Worm (Caenorhabditis elegans): ENCODE data around the gene dnj-25.

Gene dnj-25

DNA sequence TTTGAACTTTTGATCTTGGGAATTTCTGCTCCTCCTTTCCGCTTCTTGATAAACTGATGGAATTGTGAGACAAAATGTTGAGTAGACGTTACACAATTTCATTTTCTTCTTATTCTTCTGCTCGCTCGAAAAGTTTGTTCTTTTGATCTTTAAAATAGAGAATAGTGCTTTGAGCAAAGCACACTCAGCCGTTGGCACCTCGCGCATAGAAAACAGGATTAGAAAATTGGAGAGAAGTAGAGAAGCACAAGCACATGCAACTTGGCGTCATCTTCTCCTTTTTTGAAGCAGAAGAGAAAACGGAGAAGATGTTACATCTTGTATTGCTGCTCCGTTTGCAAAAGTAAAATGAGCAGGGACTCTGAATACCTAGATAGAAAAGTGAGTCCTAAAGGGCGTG lies 38.0 kb upstream of the dnj-25 start (continued):
- TF ChIP-seq aly-2 (tag; optimal IDR thresholded peaks at IDR 0.05) = no peak

DNA sequence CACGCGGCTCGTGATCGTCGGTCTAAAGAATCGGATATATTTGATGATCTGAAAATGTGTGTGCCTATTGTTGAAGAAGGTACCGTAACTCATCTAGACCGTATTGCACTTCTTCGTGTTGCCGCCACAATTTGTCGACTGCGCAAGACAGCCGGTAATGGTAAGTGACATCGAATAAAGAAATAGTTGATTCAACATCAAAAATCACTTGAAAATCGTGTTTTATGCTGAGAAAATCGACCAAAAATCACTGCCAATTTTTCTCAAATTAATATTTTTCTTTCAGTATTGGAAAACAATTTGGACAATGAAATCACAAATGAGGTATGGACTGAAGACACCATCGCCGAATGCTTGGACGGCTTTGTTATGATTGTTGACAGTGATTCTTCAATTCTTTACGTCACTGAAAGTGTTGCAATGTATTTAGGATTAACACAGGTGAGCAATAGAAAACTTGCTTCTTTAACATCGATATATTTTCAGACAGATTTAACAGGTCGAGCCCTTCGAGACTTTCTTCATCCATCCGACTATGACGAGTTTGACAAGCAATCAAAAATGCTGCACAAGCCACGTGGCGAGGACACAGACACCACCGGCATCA lies 37.3 kb upstream of the dnj-25 start:
- TF ChIP-seq dve-1 (tag; optimal IDR thresholded peaks at IDR 0.05; ENCODE audit: insufficient read depth) (peak; percentile 27), mes-2 (tag; optimal IDR thresholded peaks at IDR 0.05; ENCODE audit: poor library complexity, severe bottlenecking) (peak; percentile 32), tra-1 (GFP tag; IDR thresholded peaks at IDR 0.05) (no peak), aha-1 (tag) (peak; percentile 97), D1046.2 (GFP tag; IDR thresholded peaks at IDR 0.05) (no peak), T26A8.4 (GFP tag; IDR thresholded peaks at IDR 0.05) (no peak), unc-62 (GFP tag; optimal IDR thresholded peaks at IDR 0.05 in 1 of 2) (peak in 1 of 2 experiments; percentile 51), unc-62 (tag; optimal IDR thresholded peaks at IDR 0.05) (no peak), nhr-11 (tag; optimal IDR thresholded peaks at IDR 0.05) (no peak), hlh-30 (tag; optimal IDR thresholded peaks at IDR 0.05; ENCODE audit: insufficient read depth) (no peak), hlh-11 (tag; optimal IDR thresholded peaks at IDR 0.05) (no peak), nhr-10 (tag; optimal IDR thresholded peaks at IDR 0.05) (no peak), unc-130 (GFP tag; optimal IDR thresholded peaks at IDR 0.05) (no peak), ceh-28 (tag; optimal IDR thresholded peaks at IDR 0.05) (no peak)

DNA sequence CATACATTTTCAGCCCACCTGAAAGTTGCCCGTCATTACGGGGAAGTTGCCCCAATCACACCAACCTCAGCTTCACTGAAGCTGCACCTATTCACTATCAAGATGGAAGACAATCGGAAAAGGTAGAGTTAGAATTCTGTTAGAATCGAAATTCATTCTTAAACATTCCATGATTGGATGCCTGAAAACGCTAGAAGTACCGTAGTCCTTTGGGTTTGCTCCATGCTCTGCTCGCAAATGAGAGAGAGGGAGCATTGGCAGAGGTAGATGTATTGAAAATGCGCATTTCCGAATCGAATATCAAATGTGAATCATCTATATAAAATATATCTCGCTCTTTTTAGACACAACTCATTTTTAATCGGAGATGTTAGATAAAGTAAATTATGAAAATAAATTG lies 36.3 kb upstream of the dnj-25 start, which contains the start of gene hif-1:
Gene hif-1, plus strand, starts transcription at position 8 of the 400 bp plus-strand sequence.
- TF ChIP-seq hlh-30 (tag; optimal IDR thresholded peaks at IDR 0.05; ENCODE audit: insufficient read depth) (no peak), nhr-77 (tag; optimal IDR thresholded peaks at IDR 0.05) (no peak), spr-1 (tag; optimal IDR thresholded peaks at IDR 0.05) (no peak), F10B5.3 (tag; optimal IDR thresholded peaks at IDR 0.05) (no peak), F26F4.8 (GFP tag; conservative IDR thresholded peaks at IDR 0.05) (no peak), Y5F2A.4 (GFP tag; optimal IDR thresholded peaks at IDR 0.05) (no peak), T20F7.1 (GFP tag; optimal IDR thresholded peaks at IDR 0.05) (no peak), nhr-102 (tag; optimal IDR thresholded peaks at IDR 0.05) (no peak), nhr-28 (tag; optimal IDR thresholded peaks at IDR 0.05) (no peak), hlh-11 (tag; optimal IDR thresholded peaks at IDR 0.05) (no peak), mes-2 (tag; optimal IDR thresholded peaks at IDR 0.05; ENCODE audit: poor library complexity, severe bottlenecking) (no peak), egl-43 (GFP tag; IDR thresholded peaks at IDR 0.05) (0 out of 2 replicates have a peak, but pooled peaks have one; percentile 18), unc-62 (GFP tag; optimal IDR thresholded peaks at IDR 0.05 in 1 of 2) (peak in 1 of 2 experiments; percentile 58), unc-62 (tag; optimal IDR thresholded peaks at IDR 0.05) (no peak), ZK337.2 (GFP tag; IDR thresholded peaks at IDR 0.05) (no peak), aly-2 (tag; optimal IDR thresholded peaks at IDR 0.05) (no peak), ces-1 (GFP tag; optimal IDR thresholded peaks at IDR 0.05) (no peak)

DNA sequence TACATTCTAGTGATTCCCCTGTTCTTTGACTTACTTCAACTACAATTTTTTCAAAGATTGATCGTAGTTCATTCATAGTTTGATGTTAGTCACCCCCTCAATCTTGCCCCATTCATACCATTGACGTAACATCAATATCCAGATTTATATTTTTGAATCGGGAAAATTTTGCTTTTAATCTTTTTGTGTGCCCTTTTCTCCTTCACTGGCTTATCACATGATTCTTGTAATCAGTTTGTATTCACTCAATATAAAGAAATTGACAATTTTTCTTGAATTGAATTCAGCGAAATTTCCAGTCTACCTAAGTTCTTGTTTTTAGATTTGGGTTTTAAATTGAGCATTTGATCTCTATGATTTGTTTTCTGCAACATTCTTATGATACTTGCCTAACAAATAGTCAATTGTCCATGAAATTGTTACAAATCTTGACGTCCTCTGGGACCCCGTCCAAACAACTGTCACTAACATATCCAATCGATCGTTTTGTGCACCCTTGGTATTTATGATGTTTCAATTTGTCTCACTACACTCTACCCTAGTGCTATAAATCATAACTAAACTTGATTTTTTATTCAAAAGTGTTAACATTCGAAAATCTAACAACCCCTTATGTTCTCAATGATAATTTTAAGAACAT lies 35.7 kb upstream of the dnj-25 start:
- TF ChIP-seq ceh-20 (GFP tag; IDR thresholded peaks at IDR 0.05) = 0 out of 2 replicates have a peak, but pooled peaks have one; percentile 41
- no peak for TF ChIP-seq daf-16 (GFP tag; optimal IDR thresholded peaks at IDR 0.05)
- TF ChIP-seq daf-16 (tag; optimal IDR thresholded peaks at IDR 0.05) = peak; percentile 14
- peak; percentile 31 for TF ChIP-seq nhr-28 (tag; optimal IDR thresholded peaks at IDR 0.05)
- TF ChIP-seq dmd-9 (GFP tag; IDR thresholded peaks at IDR 0.05) = no peak
- no peak for TF ChIP-seq rbr-2 (tag; optimal IDR thresholded peaks at IDR 0.05)
- no peak for TF ChIP-seq pqm-1 (tag; optimal IDR thresholded peaks at IDR 0.05)
- no peak for TF ChIP-seq spr-3 (GFP tag; optimal IDR thresholded peaks at IDR 0.05)
- TF ChIP-seq hlh-30 (tag; optimal IDR thresholded peaks at IDR 0.05; ENCODE audit: insufficient read depth) = peak; percentile 1
- peak in 1 of 2 experiments; percentile 1 for TF ChIP-seq unc-62 (GFP tag; optimal IDR thresholded peaks at IDR 0.05 in 1 of 2)
- TF ChIP-seq unc-62 (tag; optimal IDR thresholded peaks at IDR 0.05) = no peak
- TF ChIP-seq aha-1 (tag) = peak; percentile 47

All from whole organism, L4 larva.